Worm (Caenorhabditis elegans): ENCODE data around the gene rfc-3.

Gene rfc-3

ce11 chrIV:13075625-13076252 lies 19.8 kb upstream of the rfc-3 start:
- TF ChIP-seq nhr-43 (tag; optimal IDR thresholded peaks at IDR 0.05; ENCODE audit: poor library complexity, severe bottlenecking) (peak; percentile 63), nhr-237 (tag; optimal IDR thresholded peaks at IDR 0.05) (no peak), nhr-76 (tag; optimal IDR thresholded peaks at IDR 0.05) (no peak), nhr-23 (tag; optimal IDR thresholded peaks at IDR 0.05) (peak; percentile 51), lsy-12 (tag; optimal IDR thresholded peaks at IDR 0.05) (no peak), elt-3 (tag; optimal IDR thresholded peaks at IDR 0.05) (peak in 2 of 3 experiments; percentile 43 to 47), hmg-11 (tag; optimal IDR thresholded peaks at IDR 0.05) (no peak), ceh-82 (tag; optimal IDR thresholded peaks at IDR 0.05) (no peak), daf-12 (tag; optimal IDR thresholded peaks at IDR 0.05) (no peak), ceh-16 (tag; optimal IDR thresholded peaks at IDR 0.05) (no peak), ztf-4 (tag; optimal IDR thresholded peaks at IDR 0.05) (no peak), ceh-9 (tag; optimal IDR thresholded peaks at IDR 0.05) (no peak), unc-39 (tag; optimal IDR thresholded peaks at IDR 0.05) (no peak), nhr-25 (tag; optimal IDR thresholded peaks at IDR 0.05) (peak; percentile 17), R02D3.7 (tag; optimal IDR thresholded peaks at IDR 0.05) (no peak), egl-5 (tag; optimal IDR thresholded peaks at IDR 0.05) (no peak), tbx-2 (tag; optimal IDR thresholded peaks at IDR 0.05) (no peak)

DNA sequence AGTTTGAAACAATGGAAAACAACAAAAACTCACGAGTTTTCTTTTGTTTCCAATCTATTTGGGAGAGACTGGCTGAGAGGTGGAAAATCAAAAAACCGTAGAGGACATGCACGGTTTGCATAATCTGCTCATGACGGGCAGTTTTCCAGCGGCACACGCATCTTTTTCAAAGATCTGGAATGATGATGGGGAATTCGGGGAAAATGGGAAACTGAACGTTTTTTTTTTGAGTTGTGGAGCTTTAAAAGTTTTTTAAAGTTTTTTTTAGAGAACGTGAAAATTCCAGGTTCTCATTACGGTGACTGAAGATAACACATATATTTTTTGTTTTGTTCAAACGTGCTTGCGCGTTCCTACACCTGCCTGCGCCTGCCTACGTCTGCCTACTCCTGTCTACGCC lies 18.9 kb upstream of the rfc-3 start, which contains the start of gene C39E9.7:
Gene C39E9.7, minus strand, starts transcription at position 101 of the 400 bp plus-strand sequence.
- TF ChIP-seq ama-1 (optimal IDR thresholded peaks at IDR 0.05) (no peak), ceh-9 (tag; optimal IDR thresholded peaks at IDR 0.05) (no peak), nhr-23 (tag; optimal IDR thresholded peaks at IDR 0.05) (no peak), elt-3 (tag; optimal IDR thresholded peaks at IDR 0.05) (no peak), aly-2 (tag; optimal IDR thresholded peaks at IDR 0.05) (no peak), skn-1 (tag; optimal IDR thresholded peaks at IDR 0.05) (no peak), nhr-237 (tag; optimal IDR thresholded peaks at IDR 0.05) (no peak), mdl-1 (tag; optimal IDR thresholded peaks at IDR 0.05) (no peak), ceh-82 (tag; optimal IDR thresholded peaks at IDR 0.05) (no peak), nhr-76 (tag; optimal IDR thresholded peaks at IDR 0.05) (no peak), egl-27 (tag; optimal IDR thresholded peaks at IDR 0.05) (no peak), nhr-43 (tag; optimal IDR thresholded peaks at IDR 0.05; ENCODE audit: poor library complexity, severe bottlenecking) (no peak), nhr-67 (tag; optimal IDR thresholded peaks at IDR 0.05) (no peak), ceh-28 (tag; optimal IDR thresholded peaks at IDR 0.05) (no peak), R02D3.7 (tag; optimal IDR thresholded peaks at IDR 0.05) (no peak), nhr-28 (tag; optimal IDR thresholded peaks at IDR 0.05) (no peak), nhr-25 (tag; optimal IDR thresholded peaks at IDR 0.05) (no peak)

ce11 chrIV:13077694-13078093 lies 17.9 kb upstream of the rfc-3 start:
- TF ChIP-seq nhr-28 (tag; optimal IDR thresholded peaks at IDR 0.05): no peak
- peak; percentile 91 for TF ChIP-seq nhr-43 (tag; optimal IDR thresholded peaks at IDR 0.05; ENCODE audit: poor library complexity, severe bottlenecking)
- no peak for TF ChIP-seq fkh-10 (GFP tag; optimal IDR thresholded peaks at IDR 0.05)
- TF ChIP-seq nhr-25 (tag; optimal IDR thresholded peaks at IDR 0.05): peak; percentile 81
- TF ChIP-seq fkh-2 (tag; optimal IDR thresholded peaks at IDR 0.05): no peak
- no peak for TF ChIP-seq skn-1 (tag; optimal IDR thresholded peaks at IDR 0.05)
- no peak for TF ChIP-seq ZK546.5 (tag; optimal IDR thresholded peaks at IDR 0.05)
- peak; percentile 39 for TF ChIP-seq nhr-23 (tag; optimal IDR thresholded peaks at IDR 0.05)
- TF ChIP-seq sea-2 (GFP tag; optimal IDR thresholded peaks at IDR 0.05): no peak

- TF ChIP-seq pha-4 (tag; optimal IDR thresholded peaks at IDR 0.05) (no peak), ztf-11 (tag; optimal IDR thresholded peaks at IDR 0.05) (no peak), nhr-67 (tag; optimal IDR thresholded peaks at IDR 0.05) (no peak), jun-1 (tag; optimal IDR thresholded peaks at IDR 0.05) (no peak), nhr-237 (tag; optimal IDR thresholded peaks at IDR 0.05) (no peak), eor-1 (tag; optimal IDR thresholded peaks at IDR 0.05) (no peak), daf-12 (tag; optimal IDR thresholded peaks at IDR 0.05) (no peak), nhr-11 (tag; optimal IDR thresholded peaks at IDR 0.05) (no peak), nhr-23 (tag; optimal IDR thresholded peaks at IDR 0.05) (no peak)
Measured at ce11 chrIV:13078342-13078741, 17.2 kb upstream of the rfc-3 start.

- TF ChIP-seq fkh-2 (tag; optimal IDR thresholded peaks at IDR 0.05): no peak
- no peak for TF ChIP-seq zag-1 (tag; optimal IDR thresholded peaks at IDR 0.05)
- peak; percentile 77 for TF ChIP-seq nhr-43 (tag; optimal IDR thresholded peaks at IDR 0.05; ENCODE audit: poor library complexity, severe bottlenecking)
- TF ChIP-seq hmg-11 (tag; optimal IDR thresholded peaks at IDR 0.05): no peak
- TF ChIP-seq nhr-25 (tag; optimal IDR thresholded peaks at IDR 0.05): peak; percentile 79
- no peak for TF ChIP-seq fkh-10 (GFP tag; optimal IDR thresholded peaks at IDR 0.05)
- TF ChIP-seq lin-15B (tag; optimal IDR thresholded peaks at IDR 0.05): no peak
- TF ChIP-seq nhr-76 (tag; optimal IDR thresholded peaks at IDR 0.05): no peak
- no peak for TF ChIP-seq ZK546.5 (tag; optimal IDR thresholded peaks at IDR 0.05)
- no peak for TF ChIP-seq jun-1 (tag; optimal IDR thresholded peaks at IDR 0.05)
- peak; percentile 47 for TF ChIP-seq nhr-23 (tag; optimal IDR thresholded peaks at IDR 0.05)
- TF ChIP-seq unc-62 (GFP tag; optimal IDR thresholded peaks at IDR 0.05): no peak
- TF ChIP-seq lin-39 (tag; optimal IDR thresholded peaks at IDR 0.05): no peak
- no peak for TF ChIP-seq unc-39 (tag; optimal IDR thresholded peaks at IDR 0.05)
- TF ChIP-seq egl-27 (tag; optimal IDR thresholded peaks at IDR 0.05): no peak
- no peak for TF ChIP-seq ceh-82 (tag; optimal IDR thresholded peaks at IDR 0.05)
- no peak for TF ChIP-seq sea-2 (GFP tag; optimal IDR thresholded peaks at IDR 0.05)
Measured at ce11 chrIV:13079119-13079518, 16.4 kb upstream of the rfc-3 start, which contains the start of gene C39E9.8. Gene C39E9.8, plus strand, starts transcription at chrIV:13079446.

Data from whole organism, L3 larva.